Fruit fly (Drosophila melanogaster) whole organism, embryonic: ENCODE data around the gene Vps26.

ENCODE experiments used
- Atf3 ChIP-seq: fragments of 200-800 bp; sonication (Bioruptor generic); optimal IDR thresholded peaks from 3 replicates; lab custom pipeline; 2016; ENCODE audit warnings: missing biosample characterization, missing genetic modification characterization
- Blimp-1 ChIP-seq: fragments of 200-800 bp; sonication (Bioruptor generic); optimal IDR thresholded peaks from 3 replicates; lab custom pipeline; 2018; ENCODE audit warnings: missing biosample characterization, missing genetic modification characterization, mild to moderate bottlenecking, moderate library complexity, missing genetic modification reagents
- CG10366 ChIP-seq: fragments of 200-800 bp; sonication (Bioruptor generic); IDR thresholded peaks from 2 replicates; pipeline ENCODE4 v1.3.6; 2022; ENCODE audit warnings: missing biosample characterization, missing genetic modification characterization
- CG11093 ChIP-seq: fragments of 200-800 bp; sonication (Bioruptor generic); IDR thresholded peaks from 3 replicates; pipeline ENCODE4 v1.3.6; 2022; ENCODE audit warnings: missing biosample characterization, missing genetic modification characterization
- CG11247 ChIP-seq: fragments of 200-800 bp; sonication (Bioruptor generic); IDR thresholded peaks from 2 replicates; pipeline ENCODE4 v1.3.6; 2022; ENCODE audit warnings: missing biosample characterization, missing genetic modification characterization
- CG11398 ChIP-seq: fragments of 200-800 bp; sonication (Bioruptor generic); optimal IDR thresholded peaks from 2 replicates; lab custom pipeline; 2016; ENCODE audit warnings: missing biosample characterization, missing genetic modification characterization
- CG11695 ChIP-seq: fragments of 200-800 bp; sonication (Bioruptor generic); IDR thresholded peaks from 3 replicates; pipeline ENCODE4 v1.3.6; 2022; ENCODE audit warnings: missing biosample characterization, missing genetic modification characterization
- CG12071 ChIP-seq: fragments of 200-800 bp; sonication (Bioruptor generic); optimal IDR thresholded peaks from 3 replicates; lab custom pipeline; 2018; ENCODE audit warnings: missing biosample characterization, mild to moderate bottlenecking, missing genetic modification characterization
- CG12659 ChIP-seq: fragments of 200-800 bp; sonication (Bioruptor generic); optimal IDR thresholded peaks from 3 replicates; lab custom pipeline; 2017; ENCODE audit warnings: mild to moderate bottlenecking, missing biosample characterization, missing genetic modification reagents, missing genetic modification characterization
- CG14441 ChIP-seq: fragments of 200-800 bp; sonication (Bioruptor generic); IDR thresholded peaks from 2 replicates; pipeline ENCODE4 v1.3.6; 2022; ENCODE audit warnings: missing biosample characterization, missing genetic modification characterization
- CG14710 ChIP-seq: fragments of 200-800 bp; sonication (Bioruptor generic); optimal IDR thresholded peaks from 3 replicates; lab custom pipeline; 2019; ENCODE audit warnings: missing biosample characterization, mild to moderate bottlenecking, missing genetic modification characterization, moderate library complexity
- CG15514 ChIP-seq: fragments of 200-800 bp; sonication (Bioruptor generic); optimal IDR thresholded peaks from 3 replicates; lab custom pipeline; 2017; ENCODE audit warnings: missing biosample characterization, missing genetic modification characterization, mild to moderate bottlenecking, moderate library complexity, missing genetic modification reagents
- CG17328 ChIP-seq: fragments of 200-800 bp; sonication (Bioruptor generic); IDR thresholded peaks from 2 replicates; pipeline ENCODE4 v1.3.6; 2022; ENCODE audit warnings: missing biosample characterization, missing genetic modification characterization
- CG17829 ChIP-seq: fragments of 200-800 bp; optimal IDR thresholded peaks from 2 replicates; lab custom pipeline; 2019; ENCODE audit warnings: missing biosample characterization, mild to moderate bottlenecking, missing genetic modification characterization, moderate library complexity
- CG1832 ChIP-seq: fragments of 200-800 bp; sonication (Bioruptor generic); optimal IDR thresholded peaks from 2 replicates; lab custom pipeline; 2017; ENCODE audit warnings: missing biosample characterization, mild to moderate bottlenecking, missing genetic modification characterization, inconsistent platforms
- CG18599 ChIP-seq: fragments of 200-800 bp; sonication (Bioruptor generic); optimal IDR thresholded peaks from 3 replicates; lab custom pipeline; 2017; ENCODE audit warnings: missing biosample characterization, missing genetic modification characterization, mild to moderate bottlenecking, moderate library complexity, missing genetic modification reagents
- CG2120 ChIP-seq: fragments of 200-800 bp; sonication (Bioruptor generic); optimal IDR thresholded peaks from 3 replicates; lab custom pipeline; 2016; ENCODE audit warnings: missing biosample characterization, missing genetic modification characterization
- CG2889 ChIP-seq: fragments of 200-800 bp; sonication (Bioruptor generic); IDR thresholded peaks from 3 replicates; pipeline ENCODE4 v1.3.6; 2022; ENCODE audit warnings: missing biosample characterization, missing genetic modification characterization
- CG31365 ChIP-seq: fragments of 200-800 bp; sonication (Bioruptor generic); optimal IDR thresholded peaks from 2 replicates; lab custom pipeline; 2018; ENCODE audit warnings: missing biosample characterization, mild to moderate bottlenecking, missing genetic modification characterization
- CG3163 ChIP-seq: fragments of 200-800 bp; sonication (Bioruptor generic); optimal IDR thresholded peaks from 3 replicates; lab custom pipeline; 2016; ENCODE audit warnings: missing biosample characterization, missing genetic modification characterization
- CG3407 ChIP-seq: fragments of 200-800 bp; sonication (Bioruptor generic); optimal IDR thresholded peaks from 2 replicates; lab custom pipeline; 2018; ENCODE audit warnings: missing biosample characterization, mild to moderate bottlenecking, missing genetic modification characterization
- CG34376 ChIP-seq: fragments of 200-800 bp; sonication (Bioruptor generic); optimal IDR thresholded peaks from 2 replicates; lab custom pipeline; 2018; ENCODE audit warnings: missing biosample characterization, mild to moderate bottlenecking, missing genetic modification characterization
- CG3726 ChIP-seq: fragments of 200-800 bp; sonication (Bioruptor generic); IDR thresholded peaks from 3 replicates; pipeline ENCODE4, ENCODE4 v1.3.6; 2022; ENCODE audit warnings: missing biosample characterization, missing genetic modification characterization
- CG3995 ChIP-seq: fragments of 200-800 bp; sonication (Bioruptor generic); optimal IDR thresholded peaks from 3 replicates; lab custom pipeline; 2016; ENCODE audit warnings: missing biosample characterization, missing genetic modification characterization
- CG43689 ChIP-seq: fragments of 200-800 bp; sonication (Bioruptor generic); IDR thresholded peaks from 2 replicates; pipeline ENCODE4 v1.3.6; 2022; ENCODE audit warnings: missing biosample characterization, missing genetic modification characterization
- CG5180 ChIP-seq: fragments of 200-800 bp; sonication (Bioruptor generic); optimal IDR thresholded peaks from 3 replicates; lab custom pipeline; 2017; ENCODE audit warnings: missing biosample characterization, missing genetic modification characterization, mild to moderate bottlenecking, moderate library complexity, missing genetic modification reagents
- CG7357 ChIP-seq: fragments of 200-800 bp; sonication (Bioruptor generic); IDR thresholded peaks from 3 replicates; pipeline ENCODE4 v1.3.6; 2022; ENCODE audit warnings: missing biosample characterization, missing genetic modification characterization
- CG7928 ChIP-seq: fragments of 200-800 bp; sonication (Bioruptor generic); optimal IDR thresholded peaks from 2 replicates; lab custom pipeline; 2017; ENCODE audit warnings: missing biosample characterization, mild to moderate bottlenecking, missing genetic modification characterization
- CG9817 ChIP-seq: fragments of 200-800 bp; sonication (Bioruptor generic); optimal IDR thresholded peaks from 2 replicates; lab custom pipeline; 2018; ENCODE audit warnings: missing biosample characterization, mild to moderate bottlenecking, missing genetic modification characterization, moderate library complexity
- CG9932 ChIP-seq: fragments of 200-800 bp; sonication (Bioruptor generic); IDR thresholded peaks from 2 replicates; pipeline ENCODE4 v1.3.6; 2022; ENCODE audit warnings: missing biosample characterization, missing genetic modification characterization
- CkIIα-i1 ChIP-seq: fragments of 200-800 bp; sonication (Bioruptor generic); IDR thresholded peaks from 2 replicates; pipeline ENCODE4 v1.3.6; 2022; ENCODE audit warnings: missing biosample characterization, missing genetic modification characterization
- ERR ChIP-seq: fragments of 200-800 bp; sonication (Bioruptor generic); optimal IDR thresholded peaks from 2 replicates; lab custom pipeline; 2016; ENCODE audit warnings: missing biosample characterization, missing genetic modification characterization
- H2.0 ChIP-seq: fragments of 200-800 bp; sonication (Bioruptor generic); IDR thresholded peaks from 2 replicates; pipeline ENCODE4 v1.3.6; 2022; ENCODE audit warnings: missing biosample characterization, missing genetic modification characterization
- Jarid2 ChIP-seq: fragments of 200-800 bp; sonication (Bioruptor generic); optimal IDR thresholded peaks from 3 replicates; lab custom pipeline; 2017; ENCODE audit warnings: mild to moderate bottlenecking, missing biosample characterization, missing genetic modification reagents, missing genetic modification characterization
- Mad ChIP-seq: fragments of 200-800 bp; sonication (Bioruptor generic); optimal IDR thresholded peaks from 2 replicates; lab custom pipeline; 2016; ENCODE audit warnings: missing biosample characterization, missing genetic modification characterization
- Max ChIP-seq: fragments of 200-800 bp; sonication (Bioruptor generic); optimal IDR thresholded peaks from 2 replicates; lab custom pipeline; 2016; ENCODE audit warnings: missing biosample characterization, mild to moderate bottlenecking, missing genetic modification characterization
- ab ChIP-seq: fragments of 200-800 bp; sonication (Bioruptor generic); optimal IDR thresholded peaks from 2 replicates; lab custom pipeline; 2016; ENCODE audit warnings: missing biosample characterization, missing genetic modification characterization
- ap ChIP-seq: fragments of 200-800 bp; sonication (Bioruptor generic); IDR thresholded peaks from 2 replicates; pipeline ENCODE4 v1.3.6; 2022; ENCODE audit warnings: missing biosample characterization, missing genetic modification characterization
- btn ChIP-seq: fragments of 200-800 bp; sonication (Bioruptor generic); optimal IDR thresholded peaks from 2 replicates; lab custom pipeline; 2016; ENCODE audit warnings: missing biosample characterization, missing genetic modification characterization
- dati ChIP-seq: fragments of 200-800 bp; sonication (Bioruptor generic); IDR thresholded peaks from 2 replicates; pipeline ENCODE4 v1.3.6; 2022; ENCODE audit warnings: missing biosample characterization, missing genetic modification characterization
- dimm ChIP-seq: fragments of 200-800 bp; sonication (Bioruptor generic); IDR thresholded peaks from 2 replicates; pipeline ENCODE4 v1.3.6; 2022; ENCODE audit warnings: missing biosample characterization, missing genetic modification characterization
- gsb-n ChIP-seq: fragments of 200-800 bp; sonication (Bioruptor generic); optimal IDR thresholded peaks from 3 replicates; lab custom pipeline; 2018; ENCODE audit warnings: missing biosample characterization, mild to moderate bottlenecking, missing genetic modification characterization
- hkb ChIP-seq, 2 experiments: fragments of 200-800 bp in 1 of 2; fragments of >200 bp in 1 of 2; sonication (Bioruptor generic) in 1 of 2; IDR thresholded peaks in 1 of 2; optimal IDR thresholded peaks in 1 of 2; 2 replicates each; pipeline versions ENCODE4 v1.3.6 to Lab custom; 2017 to 2022; ENCODE audit warnings: missing biosample characterization in 1 of 2, missing genetic modification characterization in 1 of 2
- knrl ChIP-seq: fragments of 200-800 bp; sonication (Bioruptor generic); IDR thresholded peaks from 3 replicates; pipeline ENCODE4 v1.3.6; 2022; ENCODE audit warnings: missing biosample characterization, missing genetic modification characterization; ENCODE audit not compliant: partially characterized antibody
- pho ChIP-seq: fragments of 200-800 bp; sonication (Bioruptor generic); optimal IDR thresholded peaks from 2 replicates; lab custom pipeline; 2016; ENCODE audit warnings: missing biosample characterization, missing genetic modification characterization
- pum ChIP-seq: fragments of 200-800 bp; sonication (Bioruptor generic); optimal IDR thresholded peaks from 2 replicates; lab custom pipeline; 2016; ENCODE audit warnings: missing biosample characterization, missing genetic modification characterization
- seq ChIP-seq: fragments of 200-800 bp; sonication (Bioruptor generic); IDR thresholded peaks from 2 replicates; pipeline ENCODE4 v1.3.6; 2022; ENCODE audit warnings: missing biosample characterization, missing genetic modification characterization
- sug ChIP-seq: fragments of 200-800 bp; optimal IDR thresholded peaks from 2 replicates; lab custom pipeline; 2019; ENCODE audit warnings: missing biosample characterization, mild to moderate bottlenecking, missing genetic modification characterization, moderate library complexity
- wdn ChIP-seq: fragments of 200-800 bp; sonication (Bioruptor generic); IDR thresholded peaks from 2 replicates; pipeline ENCODE4 v1.3.6; 2022; ENCODE audit warnings: missing biosample characterization, missing genetic modification characterization
- zfh1 ChIP-seq: fragments of 200-800 bp; sonication (Bioruptor generic); IDR thresholded peaks from 3 replicates; pipeline ENCODE4 v1.3.6; 2022; ENCODE audit warnings: missing biosample characterization, missing genetic modification characterization

Vps26 gene

DNA sequence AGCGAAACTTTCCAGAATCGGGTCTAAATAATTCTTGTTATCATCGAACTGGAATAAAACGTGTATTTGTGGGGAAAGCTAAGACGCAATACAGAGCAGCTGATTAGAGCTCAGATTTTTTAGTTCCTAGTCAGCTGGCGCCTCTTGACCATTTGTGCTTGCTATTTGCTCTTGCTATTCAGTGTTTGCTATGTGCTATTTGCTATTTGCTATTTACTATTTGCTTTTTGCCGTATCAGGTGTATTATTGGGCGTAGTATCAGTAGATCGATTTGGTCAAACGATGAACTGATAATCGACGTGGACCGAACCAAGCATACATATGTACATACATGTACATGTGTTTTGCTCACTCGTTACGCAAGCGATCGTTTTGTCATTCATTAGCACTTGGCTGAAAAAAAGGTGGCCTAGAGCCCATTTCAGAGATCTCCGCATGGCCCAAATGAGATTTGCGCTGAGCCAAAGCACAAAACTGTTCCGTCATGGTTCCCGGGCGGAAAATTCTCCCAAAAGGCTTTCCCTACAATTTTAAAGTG, 28.2 kb upstream of the Vps26 start (continued):
- TF ChIP-seq Jarid2 (peak; percentile 16), CG2889 (GFP tag; lab: Robert Waterston, UW) (no peak), Max (no peak), CG11093 (GFP tag; lab: Robert Waterston, UW) (no peak), CG15514 (GFP tag; lab: Kevin White, UChicago) (peak; percentile 70), CkIIα-i1 (GFP tag; lab: Robert Waterston, UW) (no peak), CG3995 (GFP tag; lab: Kevin White, UChicago) (no peak), CG2120 (GFP tag; lab: Kevin White, UChicago) (peak; percentile 78), wdn (0 out of 2 replicates have a peak, but pooled peaks have one; percentile 36), CG31365 (no peak), CG1832 (GFP tag; lab: Kevin White, UChicago) (no peak), CG9932 (GFP tag; lab: Robert Waterston, UW) (peak; percentile 35; the same call in 1 of the 2 replicates), sug (tag; lab: Kevin White, UChicago) (peak; percentile 61), CG12659 (GFP tag; lab: Kevin White, UChicago) (peak; percentile 53), dimm (GFP tag; lab: Robert Waterston, UW) (no peak), CG10366 (GFP tag; lab: Robert Waterston, UW) (peak; percentile 21; the same call in 1 of the 2 replicates), CG5180 (GFP tag; lab: Kevin White, UChicago) (peak; percentile 7), pum (GFP tag; lab: Kevin White, UChicago) (no peak), gsb-n (peak; percentile 34), CG7928 (GFP tag; lab: Kevin White, UChicago) (peak; percentile 24), CG11247 (GFP tag; lab: Robert Waterston, UW) (0 out of 2 replicates have a peak, but pooled peaks have one; percentile 52), CG3163 (GFP tag; lab: Kevin White, UChicago) (peak; percentile 49), CG3726 (GFP tag; lab: Robert Waterston, UW) (0 out of 3 replicates have a peak, but pooled peaks have one; percentile 25), ERR (GFP tag; lab: Kevin White, UChicago) (peak; percentile 11), Atf3 (GFP tag; lab: Kevin White, UChicago) (no peak), CG18599 (GFP tag; lab: Kevin White, UChicago) (peak; percentile 69), dati (GFP tag; lab: Robert Waterston, UW) (no peak), CG14441 (GFP tag; lab: Robert Waterston, UW) (peak; percentile 66), ab (GFP tag; lab: Kevin White, UChicago) (no peak), CG12071 (GFP tag; lab: Kevin White, UChicago) (peak; percentile 63), btn (GFP tag; lab: Kevin White, UChicago) (peak; percentile 18), hkb (optimal IDR thresholded peaks at IDR 0.05; lab: Kevin White, UChicago) (no peak), hkb (GFP tag; IDR thresholded peaks at IDR 0.05; lab: Robert Waterston, UW) (peak; percentile 72), CG7357 (GFP tag; lab: Robert Waterston, UW) (no peak), CG11695 (GFP tag; lab: Robert Waterston, UW) (peak; percentile 65; the same call in 1 of the 3 replicates), CG14710 (tag; lab: Kevin White, UChicago) (no peak), CG34376 (GFP tag; lab: Kevin White, UChicago) (peak; percentile 73), seq (GFP tag; lab: Robert Waterston, UW) (peak; percentile 82), CG17328 (GFP tag; lab: Robert Waterston, UW) (peak; percentile 56; the same call in 1 of the 2 replicates), pho (GFP tag; lab: Kevin White, UChicago) (peak; percentile 72), Blimp-1 (GFP tag; lab: Kevin White, UChicago) (peak; percentile 37), CG11398 (GFP tag; lab: Kevin White, UChicago) (peak; percentile 60), CG9817 (no peak), CG17829 (tag; lab: Kevin White, UChicago) (no peak), ap (GFP tag; lab: Robert Waterston, UW) (no peak), Mad (GFP tag; lab: Kevin White, UChicago) (peak; percentile 29), knrl (GFP tag; lab: Robert Waterston, UW) (no peak), CG43689 (peak; percentile 44; the same call in 1 of the 2 replicates), CG3407 (GFP tag; lab: Kevin White, UChicago) (peak; percentile 42), zfh1 (GFP tag; lab: Robert Waterston, UW) (peak; percentile 60; the same call in 1 of the 3 replicates), H2.0 (GFP tag; lab: Robert Waterston, UW) (no peak)
